Worm (Caenorhabditis elegans): ENCODE data around the gene C53A3.1.

ce11 chrV:5774137-5774536 lies 14.1 kb upstream of the C53A3.1 start:
- TF ChIP-seq pha-4 (tag; optimal IDR thresholded peaks at IDR 0.05) (no peak), elt-1 (tag; optimal IDR thresholded peaks at IDR 0.05; ENCODE audit: borderline replicate concordance, insufficient read depth) (no peak), unc-39 (tag; optimal IDR thresholded peaks at IDR 0.05) (no peak), sptf-1 (tag; optimal IDR thresholded peaks at IDR 0.05) (no peak), snpc-4 (tag; optimal IDR thresholded peaks at IDR 0.05) (no peak), mep-1 (tag; optimal IDR thresholded peaks at IDR 0.05) (no peak), nhr-76 (tag; optimal IDR thresholded peaks at IDR 0.05) (no peak), ztf-11 (tag; optimal IDR thresholded peaks at IDR 0.05) (no peak), elt-3 (tag; optimal IDR thresholded peaks at IDR 0.05) (no peak), mls-2 (tag; optimal IDR thresholded peaks at IDR 0.05) (no peak), unc-62 (GFP tag; optimal IDR thresholded peaks at IDR 0.05) (no peak)
